ENCODE assay signal across 4 worm cellular contexts in the genomic region with DNA sequence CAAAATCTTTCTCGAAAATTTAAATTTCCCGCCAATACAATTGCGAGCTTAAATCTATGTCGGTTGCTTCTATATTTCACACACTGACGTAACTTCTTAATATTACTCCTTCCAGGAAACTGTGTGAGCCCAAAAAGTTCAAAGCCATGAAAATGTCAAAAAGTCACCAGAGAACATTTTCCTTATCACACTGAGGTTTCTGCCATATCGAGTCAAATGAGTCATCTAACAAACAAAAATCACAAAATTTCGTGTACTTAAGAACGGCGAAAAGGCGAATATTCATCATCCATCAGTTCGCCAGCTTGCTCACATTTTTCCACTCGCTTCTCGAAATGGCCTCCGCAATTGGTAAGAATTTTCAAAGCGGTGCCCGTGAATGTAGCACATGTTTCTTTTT.
TF ChIP-seq lines count a peak whose summit lies in the region.

Gene M02H5.8, plus strand, starts transcription at position 297 of the 400 bp plus-strand sequence.

TF ChIP-seq in whole organism, L2 larva, 48 proteins besides CTCF, POLR2A, EP300 and RAD21:
- no peak for TF ChIP-seq Y55F3AM.14 (GFP tag; optimal IDR thresholded peaks at IDR 0.05; lab: Kevin White, UChicago)
- peak; percentile 95 for TF ChIP-seq fos-1 (tag; optimal IDR thresholded peaks at IDR 0.05; lab: Kevin White, UChicago)
- no peak for TF ChIP-seq sem-4 (tag; optimal IDR thresholded peaks at IDR 0.05; lab: Kevin White, UChicago)
- no peak for TF ChIP-seq nhr-23 (tag; optimal IDR thresholded peaks at IDR 0.05; lab: Kevin White, UChicago)
- TF ChIP-seq nhr-12 (tag; optimal IDR thresholded peaks at IDR 0.05; lab: Kevin White, UChicago): no peak
- no peak for TF ChIP-seq lsy-2 (tag; optimal IDR thresholded peaks at IDR 0.05; lab: Kevin White, UChicago)

TF ChIP-seq in whole organism, L3 larva, 47 proteins besides CTCF, POLR2A, EP300 and RAD21:
- TF ChIP-seq pqm-1 (tag; optimal IDR thresholded peaks at IDR 0.05; lab: Kevin White, UChicago): peak; percentile 47
- no peak for TF ChIP-seq daf-12 (tag; optimal IDR thresholded peaks at IDR 0.05; lab: Kevin White, UChicago)
- no peak for TF ChIP-seq mdl-1 (tag; optimal IDR thresholded peaks at IDR 0.05; lab: Kevin White, UChicago)
- TF ChIP-seq elt-2 (tag; optimal IDR thresholded peaks at IDR 0.05; lab: Kevin White, UChicago): peak; percentile 57

TF ChIP-seq in whole organism, L4 larva, 104 proteins besides CTCF, POLR2A, EP300 and RAD21:
- peak; percentile 69 for TF ChIP-seq nhr-28 (tag; optimal IDR thresholded peaks at IDR 0.05; lab: Kevin White, UChicago)
- no peak for TF ChIP-seq daf-16 (GFP tag; optimal IDR thresholded peaks at IDR 0.05; lab: Kevin White, UChicago)
- TF ChIP-seq daf-16 (tag; optimal IDR thresholded peaks at IDR 0.05; lab: Kevin White, UChicago): peak; percentile 47
- TF ChIP-seq hlh-11 (tag; optimal IDR thresholded peaks at IDR 0.05; lab: Kevin White, UChicago): peak; percentile 45
- TF ChIP-seq pqm-1 (tag; optimal IDR thresholded peaks at IDR 0.05; lab: Kevin White, UChicago): peak; percentile 48
- TF ChIP-seq aha-1 (tag; lab: Kevin White, UChicago): peak; percentile 94
- TF ChIP-seq lin-39 (tag; optimal IDR thresholded peaks at IDR 0.05; lab: Kevin White, UChicago): no peak
- peak; percentile 76 for TF ChIP-seq dmd-6 (GFP tag; IDR thresholded peaks at IDR 0.05; lab: Robert Waterston, UW)
- no peak for TF ChIP-seq hlh-30 (tag; optimal IDR thresholded peaks at IDR 0.05; lab: Kevin White, UChicago; ENCODE audit: insufficient read depth)
- TF ChIP-seq nhr-6 (tag; optimal IDR thresholded peaks at IDR 0.05; lab: Kevin White, UChicago): peak; percentile 11

TF ChIP-seq in whole organism, young adult, 124 proteins besides CTCF, POLR2A, EP300 and RAD21:
- TF ChIP-seq madf-6 (GFP tag; IDR thresholded peaks at IDR 0.05; lab: Robert Waterston, UW) (no peak), T07F8.4 (tag; optimal IDR thresholded peaks at IDR 0.05; lab: Kevin White, UChicago) (no peak), rec-8 (tag; optimal IDR thresholded peaks at IDR 0.05; lab: Kevin White, UChicago) (no peak), nhr-120 (GFP tag; IDR thresholded peaks at IDR 0.05; lab: Robert Waterston, UW) (no peak), ceh-100 (GFP tag; IDR thresholded peaks at IDR 0.05; lab: Robert Waterston, UW) (no peak), nhr-80 (tag; optimal IDR thresholded peaks at IDR 0.05; lab: Kevin White, UChicago) (peak; percentile 72), tbx-9 (tag; optimal IDR thresholded peaks at IDR 0.05; lab: Kevin White, UChicago; ENCODE audit: borderline replicate concordance) (no peak)
